Worm (Caenorhabditis elegans) whole organism, young adult: Measurements from ENCODE around the gene C25H3.1.

Experiments
- C06A6.2 ChIP-seq: fragments of 200-800 bp; sonication (Bioruptor generic); conservative IDR thresholded peaks from 2 replicates; pipeline ENCODE4 v1.3.6; 2022; ENCODE audit warnings: missing genetic modification characterization, missing compliant biosample characterization
- D2030.7 ChIP-seq: fragments of 200-800 bp; sonication (Bioruptor generic); IDR thresholded peaks from 2 replicates; pipeline ENCODE4 v1.3.6; 2022; ENCODE audit warnings: missing genetic modification reagents, missing genetic modification characterization, missing compliant biosample characterization
- F22D6.2 ChIP-seq: sonication (generic microtip); optimal IDR thresholded peaks from 2 replicates; lab custom pipeline; 2016; ENCODE audit warnings: mild to moderate bottlenecking, missing genetic modification characterization, missing compliant biosample characterization
- F33H1.4 ChIP-seq: fragments of 200-800 bp; sonication (Bioruptor generic); IDR thresholded peaks from 2 replicates; pipeline ENCODE4 v1.3.6; 2022; ENCODE audit warnings: missing genetic modification reagents, missing genetic modification characterization, missing compliant biosample characterization
- K12H6.12 ChIP-seq: fragments of 200-800 bp; sonication (Bioruptor generic); optimal IDR thresholded peaks from 2 replicates; lab custom pipeline; 2018; ENCODE audit warnings: mild to moderate bottlenecking, missing genetic modification characterization, missing compliant biosample characterization
- Y53F4B.3 ChIP-seq: fragments of 200-800 bp; sonication (Bioruptor generic); IDR thresholded peaks from 2 replicates; pipeline ENCODE4 v1.3.6; 2022; ENCODE audit warnings: missing genetic modification reagents, missing genetic modification characterization, missing compliant biosample characterization
- Y56A3A.18 ChIP-seq: fragments of 200-800 bp; sonication (Bioruptor generic); IDR thresholded peaks from 2 replicates; pipeline ENCODE4 v1.3.6; 2022; ENCODE audit warnings: missing genetic modification reagents, missing genetic modification characterization, missing compliant biosample characterization
- Y95B8A.8 ChIP-seq: fragments of 200-800 bp; sonication (Bioruptor generic); IDR thresholded peaks from 2 replicates; pipeline ENCODE4 v1.3.6; 2022; ENCODE audit warnings: missing genetic modification reagents, missing genetic modification characterization, missing compliant biosample characterization
- ZK185.1 ChIP-seq: sonication (generic microtip); optimal IDR thresholded peaks from 2 replicates; lab custom pipeline; 2016; ENCODE audit warnings: mild to moderate bottlenecking, missing genetic modification characterization, missing compliant biosample characterization; ENCODE audit not compliant: poor library complexity, severe bottlenecking
- aptf-2 ChIP-seq: fragments of 200-800 bp; sonication (Bioruptor generic); conservative IDR thresholded peaks from 2 replicates; pipeline ENCODE4 v1.3.6; 2022; ENCODE audit warnings: missing genetic modification reagents, missing genetic modification characterization, missing compliant biosample characterization
- athp-1 ChIP-seq: sonication (generic microtip); optimal IDR thresholded peaks from 2 replicates; lab custom pipeline; 2017; ENCODE audit warnings: mild to moderate bottlenecking, missing genetic modification characterization, missing compliant biosample characterization
- ceh-27 ChIP-seq: fragments of 200-800 bp; sonication (Bioruptor generic); optimal IDR thresholded peaks from 2 replicates; lab custom pipeline; 2018; ENCODE audit warnings: mild to moderate bottlenecking, missing genetic modification characterization, moderate library complexity, missing compliant biosample characterization
- dox-1 ChIP-seq: fragments of 200-800 bp; sonication (Bioruptor generic); IDR thresholded peaks from 2 replicates; pipeline ENCODE4 v1.3.6; 2022; ENCODE audit warnings: missing genetic modification reagents, missing genetic modification characterization, missing compliant biosample characterization
- ekl-4 ChIP-seq: fragments of 200-800 bp; sonication (Bioruptor generic); IDR thresholded peaks from 2 replicates; pipeline ENCODE4 v1.3.6; 2022; ENCODE audit warnings: missing genetic modification reagents, missing genetic modification characterization, missing compliant biosample characterization
- ets-4 ChIP-seq: fragments of 200-800 bp; sonication (Bioruptor generic); optimal IDR thresholded peaks from 2 replicates; lab custom pipeline; 2018; ENCODE audit warnings: mild to moderate bottlenecking, missing genetic modification characterization, missing compliant biosample characterization
- fkh-3 ChIP-seq: sonication (generic microtip); optimal IDR thresholded peaks from 2 replicates; lab custom pipeline; 2016; ENCODE audit warnings: mild to moderate bottlenecking, missing genetic modification characterization, missing compliant biosample characterization
- him-1 ChIP-seq: sonication (generic microtip); optimal IDR thresholded peaks from 2 replicates; lab custom pipeline; 2016; ENCODE audit warnings: missing genotype, missing genetic modification reagents, missing genetic modification characterization, missing compliant biosample characterization
- hmg-1.2 ChIP-seq: fragments of 200-800 bp; sonication (Bioruptor generic); IDR thresholded peaks from 2 replicates; pipeline ENCODE4 v1.3.6; 2022; ENCODE audit warnings: missing genetic modification reagents, missing genetic modification characterization, missing compliant biosample characterization
- hmg-20 ChIP-seq: fragments of 200-800 bp; sonication (Bioruptor generic); IDR thresholded peaks from 2 replicates; pipeline ENCODE4 v1.3.6; 2022; ENCODE audit warnings: missing genetic modification reagents, missing genetic modification characterization, missing compliant biosample characterization
- hrde-1 ChIP-seq: sonication (generic microtip); optimal IDR thresholded peaks from 2 replicates; lab custom pipeline; 2016; ENCODE audit warnings: missing genetic modification characterization, mild to moderate bottlenecking, missing compliant biosample characterization, moderate library complexity, missing genotype, missing genetic modification reagents, borderline replicate concordance
- lin-26 ChIP-seq: fragments of 200-800 bp; sonication (Bioruptor generic); IDR thresholded peaks from 2 replicates; pipeline ENCODE4 v1.3.6; 2022; ENCODE audit warnings: missing genetic modification reagents, missing genetic modification characterization, missing compliant biosample characterization
- lin-35 ChIP-seq, 3 experiments: fragments of 150-350 bp in 2 of 3; sonication (generic microtip) in 1 of 3; optimal IDR thresholded peaks; 2 replicates each; lab custom pipeline; 2014 to 2018; ENCODE audit warnings: missing biosample characterization in 3 of 3, missing genetic modification characterization in 3 of 3, missing genetic modification reagents in 3 of 3
- lin-40 ChIP-seq: sonication (generic microtip); optimal IDR thresholded peaks from 2 replicates; lab custom pipeline; 2016; ENCODE audit warnings: missing genetic modification characterization, mild to moderate bottlenecking, missing compliant biosample characterization, missing genotype, missing genetic modification reagents
- lsy-27 ChIP-seq: sonication (generic microtip); optimal IDR thresholded peaks from 2 replicates; lab custom pipeline; 2017; ENCODE audit warnings: missing genetic modification characterization, mild to moderate bottlenecking, missing compliant biosample characterization, antibody characterized with exemption, missing genotype, borderline replicate concordance; ENCODE audit not compliant: insufficient read depth
- madf-10 ChIP-seq: sonication (generic microtip); optimal IDR thresholded peaks from 2 replicates; lab custom pipeline; 2016; ENCODE audit warnings: mild to moderate bottlenecking, missing genetic modification characterization, missing compliant biosample characterization
- mcd-1 ChIP-seq: fragments of 200-800 bp; sonication (Bioruptor generic); IDR thresholded peaks from 2 replicates; pipeline ENCODE4 v1.3.6; 2022; ENCODE audit warnings: missing genetic modification reagents, missing genetic modification characterization, missing compliant biosample characterization
- mes-4 ChIP-seq: sonication (generic microtip); optimal IDR thresholded peaks from 2 replicates; lab custom pipeline; 2016; ENCODE audit warnings: missing genotype, missing genetic modification characterization, missing compliant biosample characterization
- mxl-1 ChIP-seq: sonication (generic microtip); optimal IDR thresholded peaks from 2 replicates; lab custom pipeline; 2016; ENCODE audit warnings: missing genetic modification characterization, missing compliant biosample characterization
- snpc-1.1 ChIP-seq: sonication (generic microtip); optimal IDR thresholded peaks from 2 replicates; lab custom pipeline; 2017; ENCODE audit warnings: missing genetic modification characterization, mild to moderate bottlenecking, missing compliant biosample characterization, antibody characterized with exemption, moderate library complexity, missing genotype, missing genetic modification reagents; ENCODE audit not compliant: insufficient read depth
- sptf-2 ChIP-seq: fragments of 200-800 bp; sonication (Bioruptor generic); optimal IDR thresholded peaks from 2 replicates; lab custom pipeline; 2018; ENCODE audit warnings: mild to moderate bottlenecking, missing genetic modification characterization, missing compliant biosample characterization
- tbx-9 ChIP-seq: sonication (generic microtip); optimal IDR thresholded peaks from 2 replicates; lab custom pipeline; 2016; ENCODE audit warnings: borderline replicate concordance, missing genetic modification characterization, inconsistent platforms, missing compliant biosample characterization
- tlf-1 ChIP-seq: fragments of 200-800 bp; sonication (Bioruptor generic); optimal IDR thresholded peaks from 2 replicates; lab custom pipeline; 2018; ENCODE audit warnings: mild to moderate bottlenecking, missing genetic modification characterization, missing compliant biosample characterization
- zfh-2 ChIP-seq: fragments of 200-800 bp; sonication (Bioruptor generic); conservative IDR thresholded peaks from 2 replicates; pipeline ENCODE4 v1.3.6; 2022; ENCODE audit warnings: missing genetic modification reagents, missing genetic modification characterization, missing compliant biosample characterization
- zim-3 ChIP-seq: sonication (generic microtip); optimal IDR thresholded peaks from 2 replicates; lab custom pipeline; 2017; ENCODE audit warnings: mild to moderate bottlenecking, missing genetic modification characterization, moderate library complexity, missing compliant biosample characterization
- ztf-18 ChIP-seq: sonication (generic microtip); optimal IDR thresholded peaks from 2 replicates; lab custom pipeline; 2016; ENCODE audit warnings: missing genotype, mild to moderate bottlenecking, missing genetic modification characterization, missing compliant biosample characterization

C25H3.1 gene

ce11 chrII:5719848-5720247, 21.0 kb downstream of the C25H3.1 start, which contains the start of gene damt-1:
damt-1 (plus strand) TSS chrII:5720148.
- TF ChIP-seq C06A6.2 (GFP tag; lab: Robert Waterston, UW) (no peak), lin-26 (no peak), zfh-2 (GFP tag; lab: Robert Waterston, UW) (no peak), ztf-18 (tag; lab: Kevin White, UChicago) (no peak)

ce11 chrII:5725094-5725493, 26.2 kb downstream of the C25H3.1 start:
- no peak for TF ChIP-seq madf-10
- TF ChIP-seq lin-35 (GFP tag; optimal IDR thresholded peaks at IDR 0.05; lab: Kevin White, UChicago): peak in 1 of 3 experiments; percentile 36
- TF ChIP-seq ZK185.1 (tag; lab: Kevin White, UChicago): peak; percentile 46
- peak; percentile 28; the same call in 1 of the 2 replicates for TF ChIP-seq hmg-1.2
- no peak for TF ChIP-seq lin-40 (tag; lab: Kevin White, UChicago)
- TF ChIP-seq K12H6.12 (tag; lab: Kevin White, UChicago): peak; percentile 60
- TF ChIP-seq ceh-27 (GFP tag; lab: Kevin White, UChicago): peak; percentile 34
- TF ChIP-seq, all 124 proteins: peak for 5

ce11 chrII:5727707-5728106, 28.8 kb downstream of the C25H3.1 start, which contains the start of gene rab-3:
rab-3 (minus strand) TSS chrII:5727853.
- TF ChIP-seq sptf-2 (GFP tag; lab: Kevin White, UChicago) (no peak), snpc-1.1 (tag; lab: Kevin White, UChicago) (no peak)

- TF ChIP-seq F22D6.2 (tag; lab: Kevin White, UChicago) (no peak), mxl-1 (no peak), lin-26 (no peak), zfh-2 (GFP tag; lab: Robert Waterston, UW) (no peak), lsy-27 (tag; lab: Kevin White, UChicago) (no peak)
- TF ChIP-seq, all 124 proteins: peak for 0
These were observed 31.6 kb downstream of the C25H3.1 start, which contains the start of the genes C18A3.7 and C18A3.11 for ce11 chrII:5730343-5731083. C18A3.7 (minus strand) TSS chrII:5730443. C18A3.11 (plus strand) TSS chrII:5731033.

- TF ChIP-seq Y53F4B.3 (GFP tag; lab: Robert Waterston, UW): no peak
- no peak for TF ChIP-seq ets-4 (GFP tag; lab: Kevin White, UChicago)
- no peak for TF ChIP-seq him-1
- no peak for TF ChIP-seq D2030.7 (GFP tag; lab: Robert Waterston, UW)
- TF ChIP-seq athp-1: no peak
- TF ChIP-seq zim-3 (tag; lab: Kevin White, UChicago): no peak
- TF ChIP-seq fkh-3 (tag; lab: Kevin White, UChicago): no peak
- TF ChIP-seq, all 124 proteins: peak for 0
These were observed 36.0 kb downstream of the C25H3.1 start for ce11 chrII:5734883-5735282.

ce11 chrII:5735744-5736143, 36.9 kb downstream of the C25H3.1 start:
- no peak for TF ChIP-seq F33H1.4
- TF ChIP-seq mxl-1: no peak
- TF ChIP-seq hrde-1 (tag; lab: Kevin White, UChicago): no peak

- TF ChIP-seq hmg-20 (GFP tag; lab: Robert Waterston, UW): no peak
- no peak for TF ChIP-seq mes-4 (tag; lab: Kevin White, UChicago)
- TF ChIP-seq madf-10: no peak
- TF ChIP-seq tbx-9 (tag; lab: Kevin White, UChicago): no peak
- no peak for TF ChIP-seq Y95B8A.8 (GFP tag; lab: Robert Waterston, UW)
- no peak for TF ChIP-seq tlf-1 (GFP tag; lab: Kevin White, UChicago)
- no peak for TF ChIP-seq mcd-1
- TF ChIP-seq ceh-27 (GFP tag; lab: Kevin White, UChicago): no peak
- TF ChIP-seq Y56A3A.18 (GFP tag; lab: Robert Waterston, UW): no peak
- TF ChIP-seq ekl-4: no peak
- TF ChIP-seq F22D6.2 (tag; lab: Kevin White, UChicago): no peak
- TF ChIP-seq aptf-2 (GFP tag; lab: Robert Waterston, UW): no peak
- TF ChIP-seq dox-1 (GFP tag; lab: Robert Waterston, UW): no peak
These were observed 37.7 kb downstream of the C25H3.1 start for ce11 chrII:5736599-5736998.
